Worm (Caenorhabditis elegans) whole organism, midembryonic: ENCODE results near the gene F31B9.4.

ENCODE experiments used
- T22C8.4 ChIP-seq: fragments of 200-800 bp; sonication (Bioruptor generic); IDR thresholded peaks from 2 replicates; pipeline ENCODE4 v1.3.6; 2022; ENCODE audit warnings: missing genetic modification characterization, missing compliant biosample characterization
- cog-1 ChIP-seq: sonication (generic microtip); optimal IDR thresholded peaks from 2 replicates; lab custom pipeline; 2016; ENCODE audit warnings: missing genetic modification characterization, missing compliant biosample characterization
- flt-1 ChIP-seq: fragments of 200-800 bp; sonication (Bioruptor generic); IDR thresholded peaks from 2 replicates; pipeline ENCODE4 v1.3.6; 2022; ENCODE audit warnings: missing genetic modification characterization, missing compliant biosample characterization
- klf-2 ChIP-seq: fragments of 200-800 bp; sonication (Bioruptor generic); conservative IDR thresholded peaks from 2 replicates; pipeline ENCODE4 v1.3.6; 2022; ENCODE audit warnings: missing genetic modification reagents, missing genetic modification characterization, missing compliant biosample characterization
- med-1 ChIP-seq: sonication (generic microtip); optimal IDR thresholded peaks from 2 replicates; lab custom pipeline; 2017; ENCODE audit warnings: missing genetic modification characterization, mild to moderate bottlenecking, missing compliant biosample characterization, antibody characterized with exemption, missing genetic modification reagents; ENCODE audit not compliant: insufficient read depth
- ref-1 ChIP-seq: fragments of 200-800 bp; sonication (Bioruptor generic); conservative IDR thresholded peaks from 2 replicates; pipeline ENCODE4 v1.3.6; 2022; ENCODE audit warnings: missing genetic modification reagents, missing genetic modification characterization, missing compliant biosample characterization
- tab-1 ChIP-seq: fragments of 200-800 bp; sonication (Bioruptor generic); IDR thresholded peaks from 2 replicates; pipeline ENCODE4 v1.3.6; 2022; ENCODE audit warnings: missing genetic modification characterization, missing compliant biosample characterization
- ztf-23 ChIP-seq: fragments of 200-800 bp; sonication (Bioruptor generic); IDR thresholded peaks from 2 replicates; pipeline ENCODE4 v1.3.6; 2022; ENCODE audit warnings: missing genetic modification reagents, missing genetic modification characterization, missing compliant biosample characterization
- ztf-29 ChIP-seq: fragments of 200-800 bp; sonication (Bioruptor generic); IDR thresholded peaks from 2 replicates; pipeline ENCODE4 v1.3.6; 2022; ENCODE audit warnings: missing genetic modification reagents, missing genetic modification characterization, missing compliant biosample characterization

The F31B9.4 gene

ce11 chrX:15937854-15938253, 21.0 kb upstream of the F31B9.4 start:
- TF ChIP-seq ref-1 (GFP tag; lab: Robert Waterston, UW) (no peak), tab-1 (GFP tag; lab: Robert Waterston, UW) (no peak), flt-1 (GFP tag; lab: Robert Waterston, UW) (no peak), med-1 (GFP tag; lab: Kevin White, UChicago) (no peak), ztf-23 (no peak)

ce11 chrX:15932859-15933258, 16.0 kb upstream of the F31B9.4 start:
- TF ChIP-seq ztf-29 (GFP tag; lab: Robert Waterston, UW) (no peak), T22C8.4 (no peak), ztf-23 (no peak), med-1 (GFP tag; lab: Kevin White, UChicago) (no peak), flt-1 (GFP tag; lab: Robert Waterston, UW) (no peak), tab-1 (GFP tag; lab: Robert Waterston, UW) (no peak), ref-1 (GFP tag; lab: Robert Waterston, UW) (no peak), klf-2 (GFP tag; lab: Robert Waterston, UW) (no peak), cog-1 (tag; lab: Kevin White, UChicago) (no peak)

- no peak for TF ChIP-seq tab-1 (GFP tag; lab: Robert Waterston, UW)
- TF ChIP-seq med-1 (GFP tag; lab: Kevin White, UChicago): no peak
These were observed 6.5 kb upstream of the F31B9.4 start, which contains the start of gene F31B9.3 for ce11 chrX:15923440-15923839. TSS of gene F31B9.3 (plus strand) at chrX:15923740.

ce11 chrX:15919372-15919771, 2.5 kb upstream of the F31B9.4 start, which contains the start of gene F31B9.7:
TSS of gene F31B9.7 (plus strand) at chrX:15919672.
- TF ChIP-seq med-1 (GFP tag; lab: Kevin White, UChicago) (no peak), ref-1 (GFP tag; lab: Robert Waterston, UW) (no peak), T22C8.4 (no peak), ztf-29 (GFP tag; lab: Robert Waterston, UW) (no peak), ztf-23 (no peak), flt-1 (GFP tag; lab: Robert Waterston, UW) (no peak), klf-2 (GFP tag; lab: Robert Waterston, UW) (no peak), cog-1 (tag; lab: Kevin White, UChicago) (no peak), tab-1 (GFP tag; lab: Robert Waterston, UW) (no peak)

- TF ChIP-seq flt-1 (GFP tag; lab: Robert Waterston, UW) (no peak), ztf-23 (no peak), T22C8.4 (no peak), klf-2 (GFP tag; lab: Robert Waterston, UW) (no peak), ref-1 (GFP tag; lab: Robert Waterston, UW) (no peak), cog-1 (tag; lab: Kevin White, UChicago) (no peak), ztf-29 (GFP tag; lab: Robert Waterston, UW) (no peak), med-1 (GFP tag; lab: Kevin White, UChicago) (no peak), tab-1 (GFP tag; lab: Robert Waterston, UW) (no peak)
These were observed 1.1 kb downstream of the F31B9.4 start for ce11 chrX:15915774-15916173.

- TF ChIP-seq flt-1 (GFP tag; lab: Robert Waterston, UW): no peak
- TF ChIP-seq med-1 (GFP tag; lab: Kevin White, UChicago): no peak
- no peak for TF ChIP-seq T22C8.4
- no peak for TF ChIP-seq cog-1 (tag; lab: Kevin White, UChicago)
- TF ChIP-seq tab-1 (GFP tag; lab: Robert Waterston, UW): no peak
- TF ChIP-seq ztf-23: no peak
- no peak for TF ChIP-seq ztf-29 (GFP tag; lab: Robert Waterston, UW)
- TF ChIP-seq ref-1 (GFP tag; lab: Robert Waterston, UW): no peak
These were observed 4.1 kb downstream of the F31B9.4 start for ce11 chrX:15912841-15913240.

ce11 chrX:15910328-15910727, 6.6 kb downstream of the F31B9.4 start, which contains the start of gene npr-33:
TSS of gene npr-33 (plus strand) at chrX:15910628.
- TF ChIP-seq ztf-29 (GFP tag; lab: Robert Waterston, UW) (no peak), T22C8.4 (no peak), klf-2 (GFP tag; lab: Robert Waterston, UW) (no peak), med-1 (GFP tag; lab: Kevin White, UChicago) (no peak), flt-1 (GFP tag; lab: Robert Waterston, UW) (no peak), ztf-23 (no peak), tab-1 (GFP tag; lab: Robert Waterston, UW) (no peak), ref-1 (GFP tag; lab: Robert Waterston, UW) (no peak), cog-1 (tag; lab: Kevin White, UChicago) (no peak)

ce11 chrX:15902835-15903234, 14.1 kb downstream of the F31B9.4 start:
- TF ChIP-seq tab-1 (GFP tag; lab: Robert Waterston, UW) (no peak), med-1 (GFP tag; lab: Kevin White, UChicago) (no peak), T22C8.4 (no peak), klf-2 (GFP tag; lab: Robert Waterston, UW) (no peak), ztf-29 (GFP tag; lab: Robert Waterston, UW) (no peak), flt-1 (GFP tag; lab: Robert Waterston, UW) (no peak), ref-1 (GFP tag; lab: Robert Waterston, UW) (no peak), cog-1 (tag; lab: Kevin White, UChicago) (no peak), ztf-23 (no peak)

- no peak for TF ChIP-seq ztf-23
- TF ChIP-seq T22C8.4: no peak
- TF ChIP-seq ztf-29 (GFP tag; lab: Robert Waterston, UW): no peak
- TF ChIP-seq klf-2 (GFP tag; lab: Robert Waterston, UW): no peak
- TF ChIP-seq cog-1 (tag; lab: Kevin White, UChicago): no peak
- TF ChIP-seq flt-1 (GFP tag; lab: Robert Waterston, UW): no peak
- TF ChIP-seq tab-1 (GFP tag; lab: Robert Waterston, UW): no peak
- TF ChIP-seq ref-1 (GFP tag; lab: Robert Waterston, UW): no peak
- TF ChIP-seq med-1 (GFP tag; lab: Kevin White, UChicago): no peak
These were observed 15.7 kb downstream of the F31B9.4 start for ce11 chrX:15901214-15901613.
